Worm (Caenorhabditis elegans): ENCODE measurements around the gene F07F6.2.

Gene F07F6.2

ce11 chrII:5391447-5391846 lies 38.6 kb upstream of the F07F6.2 start:
- TF ChIP-seq alr-1 (tag; optimal IDR thresholded peaks at IDR 0.05) (no peak), nhr-23 (tag; optimal IDR thresholded peaks at IDR 0.05) (no peak), nhr-25 (tag; optimal IDR thresholded peaks at IDR 0.05) (no peak), ceh-82 (tag; optimal IDR thresholded peaks at IDR 0.05) (no peak), skn-1 (tag; optimal IDR thresholded peaks at IDR 0.05) (no peak), sma-9 (GFP tag; optimal IDR thresholded peaks at IDR 0.05) (no peak), sma-9 (tag; optimal IDR thresholded peaks at IDR 0.05) (no peak), ama-1 (optimal IDR thresholded peaks at IDR 0.05) (no peak), sem-4 (tag; optimal IDR thresholded peaks at IDR 0.05) (no peak), mab-5 (tag; optimal IDR thresholded peaks at IDR 0.05) (no peak), egl-27 (tag; optimal IDR thresholded peaks at IDR 0.05) (no peak), nhr-21 (tag; optimal IDR thresholded peaks at IDR 0.05) (no peak), dmd-4 (tag; optimal IDR thresholded peaks at IDR 0.05) (no peak), aly-2 (tag; optimal IDR thresholded peaks at IDR 0.05) (no peak), lin-11 (tag; optimal IDR thresholded peaks at IDR 0.05) (no peak), R02D3.7 (tag; optimal IDR thresholded peaks at IDR 0.05) (no peak), ztf-1 (GFP tag; conservative IDR thresholded peaks at IDR 0.05) (no peak), unc-62 (GFP tag; optimal IDR thresholded peaks at IDR 0.05) (no peak), peb-1 (tag; optimal IDR thresholded peaks at IDR 0.05) (no peak), nhr-6 (tag; optimal IDR thresholded peaks at IDR 0.05) (no peak)

- no peak for TF ChIP-seq Y55F3AM.14 (GFP tag; optimal IDR thresholded peaks at IDR 0.05)
- no peak for TF ChIP-seq R02D3.7 (tag; optimal IDR thresholded peaks at IDR 0.05)
- no peak for TF ChIP-seq sma-9 (GFP tag; optimal IDR thresholded peaks at IDR 0.05)
- TF ChIP-seq sma-9 (tag; optimal IDR thresholded peaks at IDR 0.05) = no peak
- no peak for TF ChIP-seq nhr-12 (tag; optimal IDR thresholded peaks at IDR 0.05)
- TF ChIP-seq ceh-82 (tag; optimal IDR thresholded peaks at IDR 0.05) = no peak
- no peak for TF ChIP-seq lin-13 (GFP tag; optimal IDR thresholded peaks at IDR 0.05)
- TF ChIP-seq lsy-2 (tag; optimal IDR thresholded peaks at IDR 0.05) = no peak
- no peak for TF ChIP-seq alr-1 (tag; optimal IDR thresholded peaks at IDR 0.05)
- TF ChIP-seq nhr-23 (tag; optimal IDR thresholded peaks at IDR 0.05) = no peak
- TF ChIP-seq crh-2 (tag; optimal IDR thresholded peaks at IDR 0.05) = no peak
- no peak for TF ChIP-seq nhr-6 (tag; optimal IDR thresholded peaks at IDR 0.05)
- TF ChIP-seq lin-39 (tag; optimal IDR thresholded peaks at IDR 0.05) = no peak
Observed at ce11 chrII:5393090-5393489, 36.9 kb upstream of the F07F6.2 start, which contains the start of gene brap-2. TSS of gene brap-2 (minus strand) at chrII:5393190.

ce11 chrII:5395594-5395993 lies 34.4 kb upstream of the F07F6.2 start, which contains the start of gene pink-1:
TSS of gene pink-1 (minus strand) at chrII:5395694.
- TF ChIP-seq dmd-4 (tag; optimal IDR thresholded peaks at IDR 0.05) (no peak), lin-11 (tag; optimal IDR thresholded peaks at IDR 0.05) (no peak), skn-1 (tag; optimal IDR thresholded peaks at IDR 0.05) (no peak), sma-3 (GFP tag; optimal IDR thresholded peaks at IDR 0.05) (no peak), nhr-6 (tag; optimal IDR thresholded peaks at IDR 0.05) (no peak), mdl-1 (tag; optimal IDR thresholded peaks at IDR 0.05) (no peak), elt-3 (tag; optimal IDR thresholded peaks at IDR 0.05) (no peak), nhr-11 (tag; optimal IDR thresholded peaks at IDR 0.05) (no peak), nhr-10 (tag; optimal IDR thresholded peaks at IDR 0.05) (no peak), mab-5 (tag; optimal IDR thresholded peaks at IDR 0.05) (no peak), zag-1 (tag; optimal IDR thresholded peaks at IDR 0.05) (no peak)

- no peak for TF ChIP-seq sma-9 (GFP tag; optimal IDR thresholded peaks at IDR 0.05)
- TF ChIP-seq sma-9 (tag; optimal IDR thresholded peaks at IDR 0.05) = no peak
- TF ChIP-seq ztf-4 (tag; optimal IDR thresholded peaks at IDR 0.05) = no peak
- no peak for TF ChIP-seq dmd-4 (tag; optimal IDR thresholded peaks at IDR 0.05)
- no peak for TF ChIP-seq F13H6.1 (tag; optimal IDR thresholded peaks at IDR 0.05)
- no peak for TF ChIP-seq mdl-1 (tag; optimal IDR thresholded peaks at IDR 0.05)
- no peak for TF ChIP-seq fos-1 (tag; optimal IDR thresholded peaks at IDR 0.05)
- no peak for TF ChIP-seq Y55F3AM.14 (GFP tag; optimal IDR thresholded peaks at IDR 0.05)
- no peak for TF ChIP-seq ZK546.5 (tag; optimal IDR thresholded peaks at IDR 0.05)
- TF ChIP-seq ztf-11 (tag; optimal IDR thresholded peaks at IDR 0.05) = no peak
- no peak for TF ChIP-seq ama-1 (optimal IDR thresholded peaks at IDR 0.05)
- TF ChIP-seq sem-4 (tag; optimal IDR thresholded peaks at IDR 0.05) = no peak
- no peak for TF ChIP-seq C34F6.9 (tag; optimal IDR thresholded peaks at IDR 0.05)
- no peak for TF ChIP-seq ceh-82 (tag; optimal IDR thresholded peaks at IDR 0.05)
Observed at ce11 chrII:5398779-5399178, 31.2 kb upstream of the F07F6.2 start, which contains the start of gene fbxl-3. TSS of gene fbxl-3 (minus strand) at chrII:5398902.

Measured in whole organism, L2 larva.